Worm (Caenorhabditis elegans): Measurements from ENCODE around the gene F57A10.4.
"Not testable (repeated sequence)": the region's sequence is repeated elsewhere in the genome, so short reads cannot be mapped to it uniquely, and the experiment has no call there.

F57A10.4 gene

ce11 chrV:15803079-15803478, 33.8 kb downstream of the F57A10.4 start, which contains the start of gene srd-27:
srd-27 (plus strand) TSS chrV:15803379.
- TF ChIP-seq tlp-1 (tag; optimal IDR thresholded peaks at IDR 0.05); vab-15 (tag; optimal IDR thresholded peaks at IDR 0.05); isw-1 (GFP tag; IDR thresholded peaks at IDR 0.05): not testable (repeated sequence)

ce11 chrV:15803748-15804147, 34.5 kb downstream of the F57A10.4 start, which contains the start of gene T26E4.18:
T26E4.18 (minus strand) TSS chrV:15803848.
- not testable (repeated sequence) for TF ChIP-seq dpl-1 (GFP tag; optimal IDR thresholded peaks at IDR 0.05); ces-1 (GFP tag; optimal IDR thresholded peaks at IDR 0.05); elt-3 (tag; optimal IDR thresholded peaks at IDR 0.05)

ce11 chrV:15807420-15807819, 38.2 kb downstream of the F57A10.4 start, which contains the start of gene srsx-38:
srsx-38 (minus strand) TSS chrV:15807520.
- TF ChIP-seq nhr-28 (tag; optimal IDR thresholded peaks at IDR 0.05); ceh-88 (GFP tag; IDR thresholded peaks at IDR 0.05); efl-3 (GFP tag; optimal IDR thresholded peaks at IDR 0.05): not testable (repeated sequence)

DNA sequence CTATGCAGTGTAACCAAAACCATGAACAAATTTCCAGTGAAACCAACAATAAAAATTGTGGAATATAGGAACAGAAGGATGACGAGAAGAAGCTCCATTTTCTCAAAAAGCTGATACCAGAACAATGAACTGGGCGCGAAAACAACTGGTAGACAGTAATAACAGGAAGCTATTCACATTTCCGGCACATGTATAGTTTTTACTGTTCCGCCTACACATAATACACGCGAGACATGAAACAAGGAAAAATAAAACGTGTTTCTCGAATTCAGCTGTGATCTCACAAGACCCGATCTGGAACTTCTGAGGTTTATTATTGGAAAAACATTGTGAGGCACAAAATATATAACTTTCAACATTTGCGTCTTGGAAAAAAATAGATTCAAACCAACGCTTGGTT, 40.3 kb downstream of the F57A10.4 start, which contains the start of gene srsx-36:
Gene srsx-36 (minus strand): TSS at position 101 of the 400 bp plus-strand sequence.
- no peak for TF ChIP-seq C16A3.4 (tag; optimal IDR thresholded peaks at IDR 0.05)

- TF ChIP-seq ets-5 (GFP tag; IDR thresholded peaks at IDR 0.05) (no peak), F16B12.6 (tag; optimal IDR thresholded peaks at IDR 0.05) (no peak), pag-3 (tag; optimal IDR thresholded peaks at IDR 0.05; ENCODE audit: borderline replicate concordance, insufficient read depth) (no peak), unc-86 (tag; optimal IDR thresholded peaks at IDR 0.05) (no peak), sup-37 (GFP tag; optimal IDR thresholded peaks at IDR 0.05) (no peak), tlp-1 (tag; optimal IDR thresholded peaks at IDR 0.05) (no peak), C34B4.2 (tag; optimal IDR thresholded peaks at IDR 0.05) (no peak), unc-62 (GFP tag; optimal IDR thresholded peaks at IDR 0.05) (no peak), lin-13 (GFP tag; optimal IDR thresholded peaks at IDR 0.05) (no peak), skn-1 (tag; optimal IDR thresholded peaks at IDR 0.05) (no peak), ceh-8 (GFP tag; optimal IDR thresholded peaks at IDR 0.05) (no peak), ztf-4 (tag; optimal IDR thresholded peaks at IDR 0.05) (no peak), nhr-28 (tag; optimal IDR thresholded peaks at IDR 0.05) (no peak)
Observed at ce11 chrV:15810446-15810845, 41.2 kb downstream of the F57A10.4 start, which contains the start of gene F54B8.1. F54B8.1 (plus strand) TSS chrV:15810746.

ce11 chrV:15811982-15812381, 42.7 kb downstream of the F57A10.4 start, which contains the start of gene nhr-282:
nhr-282 (plus strand) TSS chrV:15812282.
- not testable (repeated sequence) for TF ChIP-seq zip-4 (GFP tag; optimal IDR thresholded peaks at IDR 0.05); ceh-82 (tag; optimal IDR thresholded peaks at IDR 0.05); snu-23 (GFP tag; optimal IDR thresholded peaks at IDR 0.05)

DNA sequence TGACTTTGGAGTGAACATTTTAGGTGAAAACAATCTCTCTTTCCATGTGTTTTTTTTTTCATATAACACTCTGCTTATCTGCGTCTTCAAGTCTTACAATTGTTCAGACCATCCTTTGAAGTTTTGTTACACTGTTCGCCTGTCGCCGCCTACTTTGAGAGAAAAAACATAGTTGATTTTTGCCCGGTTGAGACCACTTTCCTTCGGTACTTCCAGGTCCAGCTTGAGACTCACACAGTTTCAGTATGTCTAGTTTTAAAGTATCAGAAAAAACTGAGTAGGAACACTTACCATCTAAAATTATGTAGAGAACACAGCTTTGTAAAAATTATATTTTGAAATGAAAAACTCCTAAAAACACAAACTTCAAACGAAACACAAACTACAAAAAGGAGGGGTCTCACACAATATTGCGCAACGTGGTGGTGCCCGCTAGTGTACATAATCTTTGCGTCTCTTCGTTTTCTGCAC, 46.8 kb downstream of the F57A10.4 start, which contains the start of the genes fbxa-69 and F54B8.4:
Gene fbxa-69 (minus strand): TSS at position 10 of the 471 bp plus-strand sequence.
Gene F54B8.4 (plus strand): TSS at position 421 of the 471 bp plus-strand sequence.
- TF ChIP-seq unc-130 (tag; optimal IDR thresholded peaks at IDR 0.05) = no peak
- no peak for TF ChIP-seq ceh-8 (GFP tag; optimal IDR thresholded peaks at IDR 0.05)
- no peak for TF ChIP-seq jun-1 (tag; optimal IDR thresholded peaks at IDR 0.05)
- no peak for TF ChIP-seq ztf-11 (tag; optimal IDR thresholded peaks at IDR 0.05)
- TF ChIP-seq tlp-1 (tag; optimal IDR thresholded peaks at IDR 0.05) = no peak
- TF ChIP-seq ztf-4 (tag; optimal IDR thresholded peaks at IDR 0.05) = no peak
- TF ChIP-seq fkh-10 (GFP tag; optimal IDR thresholded peaks at IDR 0.05) = no peak
- no peak for TF ChIP-seq elt-3 (tag; optimal IDR thresholded peaks at IDR 0.05)
- peak; percentile 31 for TF ChIP-seq nhr-85 (tag)
- TF ChIP-seq nhr-19 (GFP tag; conservative IDR thresholded peaks at IDR 0.05) = no peak
- TF ChIP-seq nhr-71 (tag; optimal IDR thresholded peaks at IDR 0.05) = no peak
- peak; percentile 46 for TF ChIP-seq blmp-1 (tag; optimal IDR thresholded peaks at IDR 0.05)
- TF ChIP-seq efl-1 (optimal IDR thresholded peaks at IDR 0.05) = no peak
- peak in 1 of 2 experiments; percentile 92 for TF ChIP-seq efl-1 (GFP tag; optimal IDR thresholded peaks at IDR 0.05 in 1 of 2)
- peak in 1 of 2 experiments; percentile 5 for TF ChIP-seq lin-35 (GFP tag; optimal IDR thresholded peaks at IDR 0.05)
- TF ChIP-seq skn-1 (tag; optimal IDR thresholded peaks at IDR 0.05) = no peak

Measured in whole organism, L1 larva.